Worm (Caenorhabditis elegans) whole organism, L4/young adult: ENCODE results near the gene sru-8.

Experiments used
- dao-5 ChIP-seq: sonication (generic microtip); optimal IDR thresholded peaks from 2 replicates; lab custom pipeline; 2016; ENCODE audit warnings: missing genotype, missing genetic modification characterization, moderate library complexity, missing compliant biosample characterization
- him-1 ChIP-seq: sonication (generic microtip); optimal IDR thresholded peaks from 2 replicates; lab custom pipeline; 2016; ENCODE audit warnings: missing genotype, missing genetic modification reagents, missing genetic modification characterization, missing compliant biosample characterization

- no peak for TF ChIP-seq dao-5 (tag; lab: Kevin White, UChicago)
- TF ChIP-seq him-1 (tag; lab: Kevin White, UChicago), result no peak
Observed at ce11 chrV:9821724-9822123, 21.9 kb upstream of the sru-8 start, which contains the start of gene str-193.
